Worm (Caenorhabditis elegans) whole organism, young adult: ENCODE measurements around the gene T24A6.20.

ENCODE experiments used
- B0261.1 ChIP-seq: sonication (generic microtip); optimal IDR thresholded peaks from 2 replicates; lab custom pipeline; 2016; ENCODE audit warnings: mild to moderate bottlenecking, missing genetic modification characterization, moderate library complexity, missing compliant biosample characterization
- D2030.7 ChIP-seq: fragments of 200-800 bp; sonication (Bioruptor generic); IDR thresholded peaks from 2 replicates; pipeline ENCODE4 v1.3.6; 2022; ENCODE audit warnings: missing genetic modification reagents, missing genetic modification characterization, missing compliant biosample characterization
- F23B12.7 ChIP-seq: sonication (generic microtip); optimal IDR thresholded peaks from 2 replicates; lab custom pipeline; 2017; ENCODE audit warnings: missing genetic modification characterization, mild to moderate bottlenecking, missing compliant biosample characterization, antibody characterized with exemption, moderate library complexity; ENCODE audit not compliant: insufficient read depth
- F33H1.4 ChIP-seq: fragments of 200-800 bp; sonication (Bioruptor generic); IDR thresholded peaks from 2 replicates; pipeline ENCODE4 v1.3.6; 2022; ENCODE audit warnings: missing genetic modification reagents, missing genetic modification characterization, missing compliant biosample characterization
- F49E8.2 ChIP-seq: sonication (generic microtip); optimal IDR thresholded peaks from 3 replicates; lab custom pipeline; 2017; ENCODE audit warnings: missing genetic modification characterization, mild to moderate bottlenecking, missing compliant biosample characterization, antibody characterized with exemption, moderate library complexity; ENCODE audit not compliant: insufficient read depth
- Y95B8A.8 ChIP-seq: fragments of 200-800 bp; sonication (Bioruptor generic); IDR thresholded peaks from 2 replicates; pipeline ENCODE4 v1.3.6; 2022; ENCODE audit warnings: missing genetic modification reagents, missing genetic modification characterization, missing compliant biosample characterization
- ZK185.1 ChIP-seq: sonication (generic microtip); optimal IDR thresholded peaks from 2 replicates; lab custom pipeline; 2016; ENCODE audit warnings: mild to moderate bottlenecking, missing genetic modification characterization, missing compliant biosample characterization; ENCODE audit not compliant: poor library complexity, severe bottlenecking
- attf-6 ChIP-seq: fragments of 200-800 bp; sonication (Bioruptor generic); IDR thresholded peaks from 2 replicates; pipeline ENCODE4 v1.3.6; 2022; ENCODE audit warnings: missing genetic modification reagents, missing genetic modification characterization, missing compliant biosample characterization
- bed-1 ChIP-seq: fragments of 200-800 bp; sonication (Bioruptor generic); IDR thresholded peaks from 2 replicates; pipeline ENCODE4 v1.3.6; 2022; ENCODE audit warnings: missing genetic modification reagents, missing genetic modification characterization, missing compliant biosample characterization
- bed-2 ChIP-seq: fragments of 200-800 bp; sonication (Bioruptor generic); IDR thresholded peaks from 2 replicates; pipeline ENCODE4 v1.3.6; 2022; ENCODE audit warnings: missing genetic modification reagents, missing genetic modification characterization, missing compliant biosample characterization
- ceh-91 ChIP-seq: fragments of 200-800 bp; sonication (Bioruptor generic); IDR thresholded peaks from 2 replicates; pipeline ENCODE4 v1.3.6; 2022; ENCODE audit warnings: missing genetic modification reagents, missing genetic modification characterization, missing compliant biosample characterization
- chd-7 ChIP-seq: sonication (generic microtip); optimal IDR thresholded peaks from 2 replicates; lab custom pipeline; 2016; ENCODE audit warnings: mild to moderate bottlenecking, missing genetic modification characterization, moderate library complexity, missing compliant biosample characterization
- dpl-1 ChIP-seq: fragments of 150-350 bp; optimal IDR thresholded peaks from 2 replicates; lab custom pipeline; 2014; ENCODE audit warnings: missing biosample characterization, missing genetic modification reagents, missing genetic modification characterization
- efl-1 ChIP-seq: fragments of 150-350 bp; optimal IDR thresholded peaks from 2 replicates; lab custom pipeline; 2014; ENCODE audit warnings: missing biosample characterization, missing genetic modification reagents, missing genetic modification characterization
- egl-44 ChIP-seq: fragments of 200-800 bp; sonication (Bioruptor generic); IDR thresholded peaks from 2 replicates; pipeline ENCODE4 v1.3.6; 2022; ENCODE audit warnings: missing genetic modification reagents, missing genetic modification characterization, missing compliant biosample characterization
- ekl-4 ChIP-seq: fragments of 200-800 bp; sonication (Bioruptor generic); IDR thresholded peaks from 2 replicates; pipeline ENCODE4 v1.3.6; 2022; ENCODE audit warnings: missing genetic modification reagents, missing genetic modification characterization, missing compliant biosample characterization
- him-1 ChIP-seq: sonication (generic microtip); optimal IDR thresholded peaks from 2 replicates; lab custom pipeline; 2016; ENCODE audit warnings: missing genotype, missing genetic modification reagents, missing genetic modification characterization, missing compliant biosample characterization
- hlh-12 ChIP-seq: sonication (generic microtip); optimal IDR thresholded peaks from 2 replicates; lab custom pipeline; 2016; ENCODE audit warnings: missing genetic modification characterization, missing compliant biosample characterization
- hlh-26 ChIP-seq: fragments of 200-800 bp; sonication (Bioruptor generic); conservative IDR thresholded peaks from 2 replicates; pipeline ENCODE4 v1.3.6; 2022; ENCODE audit warnings: missing genetic modification reagents, missing genetic modification characterization, missing compliant biosample characterization
- hmg-20 ChIP-seq: fragments of 200-800 bp; sonication (Bioruptor generic); IDR thresholded peaks from 2 replicates; pipeline ENCODE4 v1.3.6; 2022; ENCODE audit warnings: missing genetic modification reagents, missing genetic modification characterization, missing compliant biosample characterization
- hsf-1 ChIP-seq: fragments of 200-800 bp; sonication (Bioruptor generic); IDR thresholded peaks from 2 replicates; pipeline ENCODE4 v1.3.6; 2022; ENCODE audit warnings: missing genetic modification reagents, missing genetic modification characterization, missing compliant biosample characterization
- lin-26 ChIP-seq: fragments of 200-800 bp; sonication (Bioruptor generic); IDR thresholded peaks from 2 replicates; pipeline ENCODE4 v1.3.6; 2022; ENCODE audit warnings: missing genetic modification reagents, missing genetic modification characterization, missing compliant biosample characterization
- lin-35 ChIP-seq, 3 experiments: fragments of 150-350 bp in 2 of 3; sonication (generic microtip) in 1 of 3; optimal IDR thresholded peaks; 2 replicates each; lab custom pipeline; 2014 to 2018; ENCODE audit warnings: missing biosample characterization in 3 of 3, missing genetic modification characterization in 3 of 3, missing genetic modification reagents in 3 of 3
- lir-1 ChIP-seq: fragments of 200-800 bp; sonication (Bioruptor generic); conservative IDR thresholded peaks from 2 replicates; pipeline ENCODE4 v1.3.6; 2022; ENCODE audit warnings: missing genetic modification reagents, missing genetic modification characterization, missing compliant biosample characterization
- madf-10 ChIP-seq: sonication (generic microtip); optimal IDR thresholded peaks from 2 replicates; lab custom pipeline; 2016; ENCODE audit warnings: mild to moderate bottlenecking, missing genetic modification characterization, missing compliant biosample characterization
- madf-6 ChIP-seq: fragments of 200-800 bp; sonication (Bioruptor generic); IDR thresholded peaks from 2 replicates; pipeline ENCODE4 v1.3.6; 2022; ENCODE audit warnings: missing genetic modification reagents, missing genetic modification characterization, missing compliant biosample characterization
- mcd-1 ChIP-seq: fragments of 200-800 bp; sonication (Bioruptor generic); IDR thresholded peaks from 2 replicates; pipeline ENCODE4 v1.3.6; 2022; ENCODE audit warnings: missing genetic modification reagents, missing genetic modification characterization, missing compliant biosample characterization
- mel-28 ChIP-seq: sonication (generic microtip); optimal IDR thresholded peaks from 2 replicates; lab custom pipeline; 2016; ENCODE audit warnings: borderline replicate concordance, mild to moderate bottlenecking, missing genetic modification characterization, missing compliant biosample characterization
- mxl-1 ChIP-seq: sonication (generic microtip); optimal IDR thresholded peaks from 2 replicates; lab custom pipeline; 2016; ENCODE audit warnings: missing genetic modification characterization, missing compliant biosample characterization
- nfya-1 ChIP-seq: sonication (generic microtip); optimal IDR thresholded peaks from 2 replicates; lab custom pipeline; 2017; ENCODE audit warnings: antibody characterized with exemption, missing compliant biosample characterization, missing genetic modification characterization, borderline replicate concordance; ENCODE audit not compliant: insufficient read depth
- rcor-1 ChIP-seq: fragments of 200-800 bp; sonication (Bioruptor generic); IDR thresholded peaks from 2 replicates; pipeline ENCODE4 v1.3.6; 2022; ENCODE audit warnings: missing genetic modification reagents, missing genetic modification characterization, missing compliant biosample characterization
- snpc-1.3 ChIP-seq: sonication (generic microtip); optimal IDR thresholded peaks from 2 replicates; lab custom pipeline; 2017; ENCODE audit warnings: missing genetic modification characterization, mild to moderate bottlenecking, missing compliant biosample characterization, antibody characterized with exemption, moderate library complexity, missing genotype, missing genetic modification reagents; ENCODE audit not compliant: insufficient read depth
- snpc-4 ChIP-seq, 5 experiments: fragments of 150-350 bp in 1 of 5; sonication (generic microtip) in 4 of 5; optimal IDR thresholded peaks; 2 replicates each; lab custom pipeline; 2014 to 2018; ENCODE audit warnings: missing genetic modification characterization in 5 of 5, missing biosample characterization in 3 of 5, antibody characterized with exemption in 2 of 5, mild to moderate bottlenecking in 2 of 5, missing compliant biosample characterization in 2 of 5, missing genotype in 2 of 5, moderate library complexity in 2 of 5, missing genetic modification reagents in 1 of 5
- tbx-9 ChIP-seq: sonication (generic microtip); optimal IDR thresholded peaks from 2 replicates; lab custom pipeline; 2016; ENCODE audit warnings: borderline replicate concordance, missing genetic modification characterization, inconsistent platforms, missing compliant biosample characterization
- tlf-1 ChIP-seq: fragments of 200-800 bp; sonication (Bioruptor generic); optimal IDR thresholded peaks from 2 replicates; lab custom pipeline; 2018; ENCODE audit warnings: mild to moderate bottlenecking, missing genetic modification characterization, missing compliant biosample characterization
- unc-62 ChIP-seq: fragments of 150-350 bp; optimal IDR thresholded peaks from 2 replicates; lab custom pipeline; 2014; ENCODE audit warnings: missing biosample characterization, missing genetic modification reagents, missing genetic modification characterization
- zfh-2 ChIP-seq: fragments of 200-800 bp; sonication (Bioruptor generic); conservative IDR thresholded peaks from 2 replicates; pipeline ENCODE4 v1.3.6; 2022; ENCODE audit warnings: missing genetic modification reagents, missing genetic modification characterization, missing compliant biosample characterization

The T24A6.20 gene

ce11 chrV:3578813-3579212, 25.9 kb downstream of the T24A6.20 start, which contains the start of gene pygl-1 (continued):
- TF ChIP-seq B0261.1 (tag; lab: Kevin White, UChicago) (no peak), snpc-1.3 (tag; lab: Kevin White, UChicago) (peak; percentile 92), mcd-1 (peak; percentile 73), madf-6 (peak; percentile 99), attf-6 (GFP tag; lab: Robert Waterston, UW) (peak; percentile 81), dpl-1 (GFP tag; lab: Kevin White, UChicago) (peak; percentile 94), lir-1 (peak; percentile 71), ceh-91 (peak; percentile 99), tlf-1 (GFP tag; lab: Kevin White, UChicago) (peak; percentile 94), mel-28 (tag; lab: Kevin White, UChicago) (no peak), D2030.7 (GFP tag; lab: Robert Waterston, UW) (peak; percentile 99), rcor-1 (GFP tag; lab: Robert Waterston, UW) (peak; percentile 90), him-1 (tag; lab: Kevin White, UChicago) (peak; percentile 57), nfya-1 (tag; lab: Kevin White, UChicago) (no peak), hsf-1 (GFP tag; lab: Robert Waterston, UW) (peak; percentile 83), ekl-4 (peak; percentile 62; the same call in 1 of the 2 replicates), ZK185.1 (no peak), lin-35 (GFP tag; optimal IDR thresholded peaks at IDR 0.05; lab: Kevin White, UChicago) (peak in 2 of 3 experiments; percentile 35 to 90), efl-1 (peak; percentile 99), hmg-20 (GFP tag; lab: Robert Waterston, UW) (no peak), madf-10 (tag; lab: Kevin White, UChicago) (no peak), tbx-9 (tag; lab: Kevin White, UChicago) (no peak), F49E8.2 (tag; lab: Kevin White, UChicago) (peak; percentile 61)

DNA sequence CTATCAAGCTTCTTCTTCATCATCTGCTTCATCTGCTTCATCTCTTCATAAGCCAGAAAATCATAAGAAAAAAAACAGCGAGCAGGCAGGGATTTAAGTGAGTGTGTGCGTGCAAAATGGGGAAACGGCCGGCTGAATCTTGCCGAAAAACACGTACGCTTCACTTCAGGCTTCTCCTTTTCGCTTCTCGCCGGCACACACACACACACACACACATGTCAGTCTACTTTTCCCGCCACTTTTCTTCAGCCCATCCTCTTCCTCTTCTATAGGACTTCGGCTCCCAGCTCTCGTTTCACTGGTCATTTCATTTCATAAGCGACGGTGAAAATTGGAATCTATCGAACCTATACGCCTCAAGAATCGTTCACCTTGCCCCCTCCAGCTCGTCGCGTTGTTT, 26.3 kb downstream of the T24A6.20 start:
- TF ChIP-seq Y95B8A.8 (GFP tag; lab: Robert Waterston, UW): no peak
- no peak for TF ChIP-seq bed-1 (GFP tag; lab: Robert Waterston, UW)
- no peak for TF ChIP-seq snpc-4 (GFP tag; optimal IDR thresholded peaks at IDR 0.05; lab: Kevin White, UChicago)
- TF ChIP-seq snpc-4 (tag; optimal IDR thresholded peaks at IDR 0.05; lab: Kevin White, UChicago): no peak
- TF ChIP-seq hlh-26 (GFP tag; lab: Robert Waterston, UW): no peak
- no peak for TF ChIP-seq bed-2 (GFP tag; lab: Robert Waterston, UW)
- no peak for TF ChIP-seq mxl-1 (tag; lab: Kevin White, UChicago)
- TF ChIP-seq ceh-91: no peak
- no peak for TF ChIP-seq chd-7 (tag; lab: Kevin White, UChicago)
- no peak for TF ChIP-seq hsf-1 (GFP tag; lab: Robert Waterston, UW)
- TF ChIP-seq F33H1.4 (GFP tag; lab: Robert Waterston, UW): no peak
- TF ChIP-seq madf-10 (tag; lab: Kevin White, UChicago): no peak
- TF ChIP-seq hlh-12: no peak
- no peak for TF ChIP-seq unc-62 (GFP tag; lab: Kevin White, UChicago)
- peak; percentile 50; the same call in 1 of the 2 replicates for TF ChIP-seq zfh-2
- TF ChIP-seq egl-44 (GFP tag; lab: Robert Waterston, UW): no peak
- 0 out of 2 replicates have a peak, but pooled peaks have one; percentile 12 for TF ChIP-seq lin-26
- TF ChIP-seq F23B12.7 (tag; lab: Kevin White, UChicago): no peak
